Fruit fly (Drosophila melanogaster) whole organism: ENCODE measurements around the gene MnM.

ENCODE experiments used
- CG8478 ChIP-seq: fragments of >200 bp; optimal IDR thresholded peaks from 2 replicates; lab custom pipeline; 2018; ENCODE audit warnings: inconsistent platforms
- Dll ChIP-seq: fragments of >200 bp; optimal IDR thresholded peaks from 2 replicates; lab custom pipeline; 2017
- pan ChIP-seq: fragments of >200 bp; optimal IDR thresholded peaks from 2 replicates; lab custom pipeline; 2017
- psq ChIP-seq: fragments of >200 bp; optimal IDR thresholded peaks from 2 replicates; lab custom pipeline; 2017

DNA sequence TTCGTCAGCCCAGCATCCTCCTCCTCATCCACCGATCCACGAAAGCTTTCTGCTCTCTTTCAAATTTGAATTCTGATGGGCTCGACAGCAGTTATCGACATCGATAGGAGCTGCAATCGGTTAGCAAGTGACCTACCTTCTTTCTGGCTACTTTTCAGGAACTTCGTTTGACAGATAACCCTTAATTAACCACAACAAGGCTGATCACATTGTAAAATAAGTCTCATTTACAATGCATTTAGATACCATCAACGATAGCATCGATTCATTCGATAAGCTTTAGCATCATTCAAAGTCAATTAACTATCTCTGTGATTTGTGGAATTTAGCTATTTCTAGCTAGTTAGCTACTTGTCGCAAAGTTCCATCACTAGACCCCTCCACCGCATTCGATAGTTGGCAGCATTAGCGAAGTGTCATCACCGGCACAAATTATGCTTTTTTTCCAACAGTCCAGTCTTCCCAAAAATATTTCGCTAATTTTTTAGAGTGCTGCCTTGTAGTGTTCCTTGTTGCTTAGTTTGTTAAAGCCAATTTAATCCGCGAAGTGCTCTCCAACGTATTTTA lies at the start of gene MnM, which contains the start of gene Girdin:
- no peak for TF ChIP-seq pan (lab: Kevin White, UChicago)
- TF ChIP-seq psq (lab: Kevin White, UChicago), result no peak
- no peak for TF ChIP-seq CG8478 (lab: Kevin White, UChicago)
- no peak for TF ChIP-seq Dll (lab: Kevin White, UChicago)
